Worm (Caenorhabditis elegans) whole organism, young adult: ENCODE measurements around the gene C53A5.17.

Source experiments
- B0261.1 ChIP-seq: sonication (generic microtip); optimal IDR thresholded peaks from 2 replicates; lab custom pipeline; 2016; ENCODE audit warnings: mild to moderate bottlenecking, missing genetic modification characterization, moderate library complexity, missing compliant biosample characterization
- F10E7.11 ChIP-seq: sonication (generic microtip); optimal IDR thresholded peaks from 2 replicates; lab custom pipeline; 2017; ENCODE audit warnings: mild to moderate bottlenecking, missing genetic modification characterization, moderate library complexity, missing compliant biosample characterization
- F33H1.4 ChIP-seq: fragments of 200-800 bp; sonication (Bioruptor generic); IDR thresholded peaks from 2 replicates; pipeline ENCODE4 v1.3.6; 2022; ENCODE audit warnings: missing genetic modification reagents, missing genetic modification characterization, missing compliant biosample characterization
- F37B4.10 ChIP-seq: fragments of 200-800 bp; sonication (Bioruptor generic); IDR thresholded peaks from 2 replicates; pipeline ENCODE4 v1.3.6; 2022; ENCODE audit warnings: missing genetic modification characterization, missing compliant biosample characterization
- F52B5.7 ChIP-seq: sonication (generic microtip); optimal IDR thresholded peaks from 2 replicates; lab custom pipeline; 2016; ENCODE audit warnings: mild to moderate bottlenecking, missing genetic modification characterization, missing compliant biosample characterization
- Y53G8AR.9 ChIP-seq: fragments of 200-800 bp; sonication (Bioruptor generic); conservative IDR thresholded peaks from 2 replicates; pipeline ENCODE4 v1.3.6; 2022; ENCODE audit warnings: missing genetic modification reagents, missing genetic modification characterization, missing compliant biosample characterization
- Y56A3A.18 ChIP-seq: fragments of 200-800 bp; sonication (Bioruptor generic); IDR thresholded peaks from 2 replicates; pipeline ENCODE4 v1.3.6; 2022; ENCODE audit warnings: missing genetic modification reagents, missing genetic modification characterization, missing compliant biosample characterization
- ZK185.1 ChIP-seq: sonication (generic microtip); optimal IDR thresholded peaks from 2 replicates; lab custom pipeline; 2016; ENCODE audit warnings: mild to moderate bottlenecking, missing genetic modification characterization, missing compliant biosample characterization; ENCODE audit not compliant: poor library complexity, severe bottlenecking
- aptf-2 ChIP-seq: fragments of 200-800 bp; sonication (Bioruptor generic); conservative IDR thresholded peaks from 2 replicates; pipeline ENCODE4 v1.3.6; 2022; ENCODE audit warnings: missing genetic modification reagents, missing genetic modification characterization, missing compliant biosample characterization
- aptf-3 ChIP-seq: fragments of 200-800 bp; sonication (Bioruptor generic); IDR thresholded peaks from 2 replicates; pipeline ENCODE4 v1.3.6; 2022; ENCODE audit warnings: missing genetic modification characterization, missing compliant biosample characterization
- atf-7 ChIP-seq: sonication (generic microtip); optimal IDR thresholded peaks from 2 replicates; lab custom pipeline; 2017; ENCODE audit warnings: mild to moderate bottlenecking, missing genetic modification characterization, missing compliant biosample characterization
- bed-1 ChIP-seq: fragments of 200-800 bp; sonication (Bioruptor generic); IDR thresholded peaks from 2 replicates; pipeline ENCODE4 v1.3.6; 2022; ENCODE audit warnings: missing genetic modification reagents, missing genetic modification characterization, missing compliant biosample characterization
- ccch-3 ChIP-seq: fragments of 200-800 bp; sonication (Bioruptor generic); optimal IDR thresholded peaks from 2 replicates; lab custom pipeline; 2018; ENCODE audit warnings: mild to moderate bottlenecking, missing genetic modification characterization, missing compliant biosample characterization
- cebp-1 ChIP-seq, 2 experiments: fragments of 200-800 bp in 1 of 2; sonication (Bioruptor generic) in 1 of 2; sonication (generic microtip) in 1 of 2; IDR thresholded peaks in 1 of 2; optimal IDR thresholded peaks in 1 of 2; 2 replicates each; pipeline versions ENCODE4 v1.3.6 to Lab custom; 2017 to 2022; ENCODE audit warnings: missing compliant biosample characterization in 2 of 2, missing genetic modification characterization in 2 of 2, mild to moderate bottlenecking in 1 of 2, missing genetic modification reagents in 1 of 2, moderate library complexity in 1 of 2
- cebp-2 ChIP-seq: fragments of 200-800 bp; sonication (Bioruptor generic); IDR thresholded peaks from 2 replicates; pipeline ENCODE4 v1.3.6; 2022; ENCODE audit warnings: missing genetic modification characterization, missing compliant biosample characterization
- ceh-91 ChIP-seq: fragments of 200-800 bp; sonication (Bioruptor generic); IDR thresholded peaks from 2 replicates; pipeline ENCODE4 v1.3.6; 2022; ENCODE audit warnings: missing genetic modification reagents, missing genetic modification characterization, missing compliant biosample characterization
- die-1 ChIP-seq: sonication (generic microtip); optimal IDR thresholded peaks from 2 replicates; lab custom pipeline; 2016; ENCODE audit warnings: missing genotype, mild to moderate bottlenecking, missing genetic modification characterization, missing compliant biosample characterization
- egl-18 ChIP-seq: fragments of 200-800 bp; sonication (Bioruptor generic); IDR thresholded peaks from 2 replicates; pipeline ENCODE4 v1.3.6; 2022; ENCODE audit warnings: missing genetic modification reagents, missing genetic modification characterization, missing compliant biosample characterization
- egrh-3 ChIP-seq: fragments of 200-800 bp; sonication (Bioruptor generic); IDR thresholded peaks from 2 replicates; pipeline ENCODE4 v1.3.6; 2022; ENCODE audit warnings: missing genetic modification reagents, missing genetic modification characterization, missing compliant biosample characterization
- him-1 ChIP-seq: sonication (generic microtip); optimal IDR thresholded peaks from 2 replicates; lab custom pipeline; 2016; ENCODE audit warnings: missing genotype, missing genetic modification reagents, missing genetic modification characterization, missing compliant biosample characterization
- hmg-1.2 ChIP-seq: fragments of 200-800 bp; sonication (Bioruptor generic); IDR thresholded peaks from 2 replicates; pipeline ENCODE4 v1.3.6; 2022; ENCODE audit warnings: missing genetic modification reagents, missing genetic modification characterization, missing compliant biosample characterization
- lir-1 ChIP-seq: fragments of 200-800 bp; sonication (Bioruptor generic); conservative IDR thresholded peaks from 2 replicates; pipeline ENCODE4 v1.3.6; 2022; ENCODE audit warnings: missing genetic modification reagents, missing genetic modification characterization, missing compliant biosample characterization
- madf-3 ChIP-seq: fragments of 200-800 bp; sonication (Bioruptor generic); IDR thresholded peaks from 2 replicates; pipeline ENCODE4 v1.3.6; 2022; ENCODE audit warnings: missing genetic modification reagents, missing genetic modification characterization, missing compliant biosample characterization
- mcd-1 ChIP-seq: fragments of 200-800 bp; sonication (Bioruptor generic); IDR thresholded peaks from 2 replicates; pipeline ENCODE4 v1.3.6; 2022; ENCODE audit warnings: missing genetic modification reagents, missing genetic modification characterization, missing compliant biosample characterization
- nfyb-1 ChIP-seq: fragments of 200-800 bp; sonication (Bioruptor generic); IDR thresholded peaks from 2 replicates; pipeline ENCODE4 v1.3.6; 2022; ENCODE audit warnings: missing genetic modification reagents, missing genetic modification characterization, missing compliant biosample characterization
- nhr-120 ChIP-seq: fragments of 200-800 bp; sonication (Bioruptor generic); IDR thresholded peaks from 2 replicates; pipeline ENCODE4 v1.3.6; 2022; ENCODE audit warnings: missing genetic modification characterization, missing compliant biosample characterization
- nhr-90 ChIP-seq: sonication (generic microtip); optimal IDR thresholded peaks from 2 replicates; lab custom pipeline; 2016; ENCODE audit warnings: missing genotype, mild to moderate bottlenecking, missing genetic modification characterization, missing compliant biosample characterization
- sea-2 ChIP-seq: fragments of 200-800 bp; sonication (Bioruptor generic); IDR thresholded peaks from 2 replicates; pipeline ENCODE4 v1.3.6; 2022; ENCODE audit warnings: missing genetic modification characterization, missing compliant biosample characterization
- snpc-3.4 ChIP-seq: sonication (generic microtip); optimal IDR thresholded peaks from 2 replicates; lab custom pipeline; 2017; ENCODE audit warnings: missing genetic modification characterization, mild to moderate bottlenecking, missing compliant biosample characterization, antibody characterized with exemption, moderate library complexity, missing genotype, missing genetic modification reagents
- snpc-4 ChIP-seq, 5 experiments: fragments of 150-350 bp in 1 of 5; sonication (generic microtip) in 4 of 5; optimal IDR thresholded peaks; 2 replicates each; lab custom pipeline; 2014 to 2018; ENCODE audit warnings: missing genetic modification characterization in 5 of 5, missing biosample characterization in 3 of 5, antibody characterized with exemption in 2 of 5, mild to moderate bottlenecking in 2 of 5, missing compliant biosample characterization in 2 of 5, missing genotype in 2 of 5, moderate library complexity in 2 of 5, missing genetic modification reagents in 1 of 5
- somi-1 ChIP-seq: fragments of 200-800 bp; sonication (Bioruptor generic); optimal IDR thresholded peaks from 2 replicates; lab custom pipeline; 2018; ENCODE audit warnings: mild to moderate bottlenecking, missing genetic modification characterization, missing compliant biosample characterization
- ztf-28 ChIP-seq: fragments of 200-800 bp; sonication (Bioruptor generic); IDR thresholded peaks from 2 replicates; pipeline ENCODE4 v1.3.6; 2022; ENCODE audit warnings: missing genetic modification reagents, missing genetic modification characterization, missing compliant biosample characterization
- ztf-3 ChIP-seq: fragments of 200-800 bp; sonication (Bioruptor generic); optimal IDR thresholded peaks from 2 replicates; lab custom pipeline; 2018; ENCODE audit warnings: mild to moderate bottlenecking, missing genetic modification characterization, missing compliant biosample characterization
- ztf-6 ChIP-seq: fragments of 200-800 bp; sonication (Bioruptor generic); IDR thresholded peaks from 2 replicates; pipeline ENCODE4 v1.3.6; 2022; ENCODE audit warnings: missing genetic modification reagents, missing genetic modification characterization, missing compliant biosample characterization

C53A5.17 gene

DNA sequence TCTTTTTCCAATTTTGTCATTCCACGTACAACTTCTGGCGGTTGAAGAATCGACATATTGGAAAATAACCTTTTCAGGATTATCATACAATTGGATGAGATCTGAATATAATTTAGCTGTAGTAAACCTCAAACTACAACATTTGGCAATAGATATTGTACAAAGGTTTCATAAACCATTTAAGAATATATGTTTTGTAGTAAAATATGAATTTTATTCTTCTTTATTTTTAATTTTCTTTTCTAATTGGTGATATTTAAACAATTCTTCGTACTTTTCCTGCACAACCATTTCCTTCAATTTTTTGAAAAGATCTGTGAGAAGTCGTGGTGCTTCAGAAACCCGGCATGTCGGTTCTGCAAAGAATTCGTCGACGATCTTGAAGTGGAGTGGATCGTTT, at the start of gene C53A5.17:
C53A5.17 (minus strand) TSS at position 101 of the 400 bp plus-strand sequence.
- TF ChIP-seq ztf-3: no peak

DNA sequence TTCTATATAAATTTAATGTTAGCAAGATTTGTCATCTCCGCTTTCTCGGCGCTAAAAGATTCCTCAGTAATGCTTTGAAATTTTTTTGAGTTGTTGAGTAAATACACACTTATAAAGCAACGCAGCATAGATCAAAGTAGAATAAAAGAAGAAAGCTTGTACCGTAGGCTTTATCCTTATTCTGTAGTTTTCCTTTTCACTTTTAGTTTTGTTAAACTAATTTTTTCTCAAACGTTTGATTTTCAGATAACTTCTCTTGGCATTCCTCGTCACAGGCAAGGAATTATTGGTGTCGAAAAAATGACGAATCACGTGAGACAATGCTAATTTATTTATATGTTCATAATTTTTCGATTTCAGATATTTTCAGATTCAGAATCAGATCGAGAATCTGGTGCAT, 41.7 kb upstream of the C53A5.17 start, which contains the start of gene C53A5.11:
C53A5.11 (plus strand) TSS at position 301 of the 400 bp plus-strand sequence.
- TF ChIP-seq snpc-3.4 (tag; lab: Kevin White, UChicago) (no peak), bed-1 (GFP tag; lab: Robert Waterston, UW) (no peak), die-1 (tag; lab: Kevin White, UChicago) (no peak), nfyb-1 (GFP tag; lab: Robert Waterston, UW) (no peak)

DNA sequence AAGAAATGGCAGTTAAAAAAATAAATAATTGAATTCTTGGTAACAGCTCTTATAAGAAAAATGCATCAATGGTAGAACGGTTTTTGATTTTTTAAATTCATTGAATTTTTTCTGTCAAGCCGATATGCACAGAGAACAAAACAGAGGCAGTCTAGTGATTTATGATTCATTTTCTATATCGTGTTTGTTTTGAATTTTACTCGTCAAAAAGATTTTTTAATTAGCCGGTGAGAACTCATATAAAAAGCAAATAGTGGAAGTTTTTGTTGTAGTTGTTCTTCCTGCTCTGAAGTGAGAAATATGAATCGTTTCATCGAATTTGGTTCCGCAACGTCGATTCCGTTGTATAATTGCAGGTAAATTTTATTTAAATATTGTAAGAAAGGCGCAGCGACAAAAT, 38.4 kb upstream of the C53A5.17 start, which contains the start of gene srt-32:
srt-32 (plus strand) TSS at position 301 of the 400 bp plus-strand sequence.
- no peak for TF ChIP-seq lir-1 (GFP tag; lab: Robert Waterston, UW)
- no peak for TF ChIP-seq F33H1.4 (GFP tag; lab: Robert Waterston, UW)
- no peak for TF ChIP-seq aptf-3 (GFP tag; lab: Robert Waterston, UW)
- TF ChIP-seq ccch-3: no peak
- no peak for TF ChIP-seq ztf-6 (GFP tag; lab: Robert Waterston, UW)
- no peak for TF ChIP-seq Y53G8AR.9 (GFP tag; lab: Robert Waterston, UW)
- no peak for TF ChIP-seq ztf-3
- no peak for TF ChIP-seq atf-7 (tag; lab: Kevin White, UChicago)
- no peak for TF ChIP-seq madf-3 (GFP tag; lab: Robert Waterston, UW)
- no peak for TF ChIP-seq egrh-3
- no peak for TF ChIP-seq F52B5.7 (tag; lab: Kevin White, UChicago)
- TF ChIP-seq ZK185.1 (tag; lab: Kevin White, UChicago): no peak
- no peak for TF ChIP-seq nhr-90
- TF ChIP-seq B0261.1 (tag; lab: Kevin White, UChicago): no peak
- no peak for TF ChIP-seq F37B4.10 (GFP tag; lab: Robert Waterston, UW)
- no peak for TF ChIP-seq somi-1 (GFP tag; lab: Kevin White, UChicago)
- no peak for TF ChIP-seq cebp-1 (GFP tag; IDR thresholded peaks at IDR 0.05; lab: Robert Waterston, UW)
- no peak for TF ChIP-seq cebp-1 (tag; optimal IDR thresholded peaks at IDR 0.05; lab: Kevin White, UChicago)
- TF ChIP-seq ztf-28: no peak
- TF ChIP-seq snpc-4 (GFP tag; optimal IDR thresholded peaks at IDR 0.05; lab: Kevin White, UChicago): no peak
- no peak for TF ChIP-seq snpc-4 (tag; optimal IDR thresholded peaks at IDR 0.05; lab: Kevin White, UChicago)
- TF ChIP-seq mcd-1: no peak

- TF ChIP-seq cebp-2 (GFP tag; lab: Robert Waterston, UW) (no peak), sea-2 (no peak), F10E7.11 (no peak), Y56A3A.18 (no peak)
Measured at ce11 chrV:14558757-14559156, 37.9 kb upstream of the C53A5.17 start, which contains the start of gene C53A5.9. Gene C53A5.9, minus strand, starts transcription at chrV:14558857.

DNA sequence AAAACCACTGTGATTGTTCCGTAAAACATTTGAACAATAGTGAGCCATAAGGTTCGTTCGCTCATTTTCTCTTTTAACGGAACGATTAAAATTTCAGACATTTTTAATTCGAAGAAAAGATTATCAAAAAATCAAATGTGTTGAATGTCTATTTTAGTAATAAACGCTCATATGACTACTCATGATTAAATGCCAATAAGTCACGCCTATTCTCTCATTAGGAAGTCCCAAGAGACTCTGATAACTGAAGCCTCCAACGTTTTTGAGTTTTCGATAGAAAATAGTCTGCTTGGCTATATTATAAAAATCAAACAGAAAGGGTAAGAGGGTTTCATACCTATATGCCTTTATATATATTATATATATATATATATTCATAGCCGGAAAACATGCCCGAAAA, 35.3 kb upstream of the C53A5.17 start, which contains the start of gene srg-47:
srg-47 (minus strand) TSS at position 101 of the 400 bp plus-strand sequence.
- no peak for TF ChIP-seq aptf-2 (GFP tag; lab: Robert Waterston, UW)
- TF ChIP-seq F33H1.4 (GFP tag; lab: Robert Waterston, UW): no peak
- TF ChIP-seq hmg-1.2: no peak
- TF ChIP-seq nhr-120: no peak
- no peak for TF ChIP-seq cebp-2 (GFP tag; lab: Robert Waterston, UW)
- no peak for TF ChIP-seq ceh-91
- TF ChIP-seq aptf-3 (GFP tag; lab: Robert Waterston, UW): no peak
- no peak for TF ChIP-seq nhr-90
- TF ChIP-seq him-1 (tag; lab: Kevin White, UChicago): no peak
- no peak for TF ChIP-seq ztf-28
- no peak for TF ChIP-seq egl-18 (GFP tag; lab: Robert Waterston, UW)
